Worm (Caenorhabditis elegans) whole organism, L1 larva: ENCODE data around the gene H43I07.4.

ENCODE experiments used
- C34B4.2 ChIP-seq: sonication (generic microtip); optimal IDR thresholded peaks from 2 replicates; lab custom pipeline; 2017; ENCODE audit warnings: mild to moderate bottlenecking, missing genetic modification characterization, missing compliant biosample characterization
- F16B12.6 ChIP-seq: fragments of 150-350 bp; optimal IDR thresholded peaks from 2 replicates; lab custom pipeline; 2014; ENCODE audit warnings: missing biosample characterization, missing genetic modification characterization
- aha-1 ChIP-seq: fragments of 150-350 bp; optimal IDR thresholded peaks from 2 replicates; lab custom pipeline; 2014; ENCODE audit warnings: missing biosample characterization, missing genetic modification characterization
- ama-1 ChIP-seq: fragments of 150-350 bp; optimal IDR thresholded peaks from 2 replicates; lab custom pipeline; 2014
- ceh-63 ChIP-seq: fragments of 200-800 bp; sonication (Bioruptor generic); optimal IDR thresholded peaks from 2 replicates; lab custom pipeline; 2018; ENCODE audit warnings: mild to moderate bottlenecking, missing genetic modification characterization, missing compliant biosample characterization
- ceh-82 ChIP-seq, 3 experiments: fragments of 150-350 bp in 1 of 3; sonication (generic microtip) in 2 of 3; optimal IDR thresholded peaks; 2 replicates each; lab custom pipeline; 2014 to 2017; ENCODE audit warnings: missing biosample characterization in 3 of 3, missing genetic modification characterization in 3 of 3
- ceh-88 ChIP-seq: fragments of 200-800 bp; sonication (Bioruptor generic); IDR thresholded peaks from 2 replicates; pipeline ENCODE4 v1.3.6; 2022; ENCODE audit warnings: missing genetic modification characterization, missing compliant biosample characterization
- dpl-1 ChIP-seq, 3 experiments: fragments of 150-350 bp in 2 of 3; sonication (generic microtip) in 1 of 3; optimal IDR thresholded peaks; 2 replicates each; lab custom pipeline; 2014 to 2017; ENCODE audit warnings: missing biosample characterization in 3 of 3, missing genetic modification characterization in 3 of 3, missing genetic modification reagents in 3 of 3
- efl-1 ChIP-seq, 4 experiments: fragments of 150-350 bp; optimal IDR thresholded peaks in 3 of 4; peaks in 1 of 4; 1 replicate in 1 of 4; 2 replicates in 3 of 4; lab custom pipeline; 2014; ENCODE audit warnings: missing biosample characterization in 2 of 4, missing genetic modification characterization in 2 of 4, missing genetic modification reagents in 2 of 4
- efl-3 ChIP-seq: fragments of 200-800 bp; sonication (Bioruptor generic); optimal IDR thresholded peaks from 2 replicates; lab custom pipeline; 2018; ENCODE audit warnings: mild to moderate bottlenecking, missing genetic modification characterization, missing compliant biosample characterization
- egl-13 ChIP-seq: sonication (generic microtip); optimal IDR thresholded peaks from 2 replicates; lab custom pipeline; 2016; ENCODE audit warnings: missing genotype, missing genetic modification reagents, missing genetic modification characterization, missing compliant biosample characterization
- elt-2 ChIP-seq: sonication (generic microtip); optimal IDR thresholded peaks from 2 replicates; lab custom pipeline; 2016; ENCODE audit warnings: missing genetic modification characterization, mild to moderate bottlenecking, inconsistent platforms, missing compliant biosample characterization, missing genetic modification reagents
- elt-3 ChIP-seq, 6 experiments: fragments of 150-350 bp in 1 of 6; sonication (generic microtip); optimal IDR thresholded peaks; 2 replicates each; lab custom pipeline; 2017 to 2018; ENCODE audit warnings: missing biosample characterization in 6 of 6, missing genetic modification characterization in 6 of 6, inconsistent platforms in 1 of 6
- ets-5 ChIP-seq: fragments of 200-800 bp; sonication (Bioruptor generic); IDR thresholded peaks from 2 replicates; pipeline ENCODE4 v1.3.6; 2022; ENCODE audit warnings: missing genetic modification characterization, missing compliant biosample characterization
- fos-1 ChIP-seq: fragments of 150-350 bp; optimal IDR thresholded peaks from 2 replicates; lab custom pipeline; 2014; ENCODE audit warnings: missing biosample characterization, missing genetic modification characterization
- hpl-2 ChIP-seq: fragments of 150-350 bp; optimal IDR thresholded peaks from 2 replicates; lab custom pipeline; 2014; ENCODE audit warnings: missing biosample characterization, missing genetic modification reagents, missing genetic modification characterization
- irx-1 ChIP-seq: sonication (generic microtip); optimal IDR thresholded peaks from 2 replicates; lab custom pipeline; 2016; ENCODE audit warnings: missing genetic modification characterization, missing compliant biosample characterization
- jun-1 ChIP-seq: fragments of 150-350 bp; optimal IDR thresholded peaks from 2 replicates; lab custom pipeline; 2014; ENCODE audit warnings: missing biosample characterization, missing genetic modification reagents, missing genetic modification characterization
- lin-39 ChIP-seq: fragments of 150-350 bp; optimal IDR thresholded peaks from 2 replicates; lab custom pipeline; 2014; ENCODE audit warnings: missing biosample characterization, missing genetic modification reagents, missing genetic modification characterization
- lir-3 ChIP-seq: sonication (generic microtip); optimal IDR thresholded peaks from 2 replicates; lab custom pipeline; 2016; ENCODE audit warnings: mild to moderate bottlenecking, missing genetic modification characterization, moderate library complexity, missing compliant biosample characterization; ENCODE audit not compliant: poor library complexity
- mdl-1 ChIP-seq, 2 experiments: fragments of 150-350 bp; optimal IDR thresholded peaks; 2 replicates each; lab custom pipeline; 2014 to 2017; ENCODE audit warnings: missing biosample characterization in 2 of 2, missing genetic modification characterization in 2 of 2, inconsistent platforms in 1 of 2
- mef-2 ChIP-seq: fragments of 150-350 bp; optimal IDR thresholded peaks from 2 replicates; lab custom pipeline; 2014; ENCODE audit warnings: missing biosample characterization, missing genetic modification characterization
- nhr-11 ChIP-seq: fragments of 150-350 bp; optimal IDR thresholded peaks from 2 replicates; lab custom pipeline; 2014; ENCODE audit warnings: missing biosample characterization, missing genetic modification characterization
- nhr-12 ChIP-seq: sonication (generic microtip); optimal IDR thresholded peaks from 2 replicates; lab custom pipeline; 2017; ENCODE audit warnings: missing biosample characterization, missing genetic modification characterization
- nhr-20 ChIP-seq: sonication (generic microtip); optimal IDR thresholded peaks from 2 replicates; lab custom pipeline; 2016; ENCODE audit warnings: mild to moderate bottlenecking, missing genetic modification characterization, missing compliant biosample characterization
- nhr-237 ChIP-seq: fragments of 150-350 bp; optimal IDR thresholded peaks from 2 replicates; lab custom pipeline; 2014; ENCODE audit warnings: missing biosample characterization, missing genetic modification characterization
- nhr-28 ChIP-seq: fragments of 150-350 bp; optimal IDR thresholded peaks from 2 replicates; lab custom pipeline; 2014; ENCODE audit warnings: missing biosample characterization, missing genetic modification characterization
- nhr-71 ChIP-seq: sonication (generic microtip); optimal IDR thresholded peaks from 2 replicates; lab custom pipeline; 2016; ENCODE audit warnings: mild to moderate bottlenecking, missing genetic modification characterization, moderate library complexity, missing compliant biosample characterization
- nhr-84 ChIP-seq: sonication (generic microtip); optimal IDR thresholded peaks from 2 replicates; lab custom pipeline; 2017; ENCODE audit warnings: missing biosample characterization, missing genetic modification characterization
- nhr-85 ChIP-seq: sonication (generic microtip); peaks from one replicate; lab custom pipeline; 2016; ENCODE audit warnings: missing genetic modification characterization, inconsistent platforms, missing compliant biosample characterization
- nhr-90 ChIP-seq: sonication (generic microtip); optimal IDR thresholded peaks from 2 replicates; lab custom pipeline; 2016; ENCODE audit warnings: mild to moderate bottlenecking, missing genetic modification characterization, missing compliant biosample characterization; ENCODE audit not compliant: poor library complexity
- pag-3 ChIP-seq: sonication (generic microtip); optimal IDR thresholded peaks from 2 replicates; lab custom pipeline; 2017; ENCODE audit warnings: missing genetic modification characterization, mild to moderate bottlenecking, missing compliant biosample characterization, antibody characterized with exemption, borderline replicate concordance; ENCODE audit not compliant: insufficient read depth
- sptf-1 ChIP-seq: fragments of 150-350 bp; optimal IDR thresholded peaks from 2 replicates; lab custom pipeline; 2014; ENCODE audit warnings: missing biosample characterization, missing genetic modification characterization
- sup-37 ChIP-seq: fragments of 200-800 bp; sonication (Bioruptor generic); optimal IDR thresholded peaks from 2 replicates; lab custom pipeline; 2018; ENCODE audit warnings: mild to moderate bottlenecking, missing genetic modification characterization, missing compliant biosample characterization
- swsn-7 ChIP-seq: sonication (generic microtip); optimal IDR thresholded peaks from 2 replicates; lab custom pipeline; 2016; ENCODE audit warnings: missing genetic modification characterization, missing compliant biosample characterization
- tlp-1 ChIP-seq: fragments of 150-350 bp; optimal IDR thresholded peaks from 2 replicates; lab custom pipeline; 2014; ENCODE audit warnings: missing biosample characterization, missing genetic modification characterization
- unc-30 ChIP-seq: sonication (generic microtip); optimal IDR thresholded peaks from 2 replicates; lab custom pipeline; 2017; ENCODE audit warnings: missing biosample characterization, missing genetic modification characterization
- unc-62 ChIP-seq: fragments of 150-350 bp; optimal IDR thresholded peaks from 2 replicates; lab custom pipeline; 2014; ENCODE audit warnings: missing biosample characterization, missing genetic modification reagents, missing genetic modification characterization
- vab-15 ChIP-seq: sonication (generic microtip); optimal IDR thresholded peaks from 2 replicates; lab custom pipeline; 2017; ENCODE audit warnings: missing genotype, mild to moderate bottlenecking, missing genetic modification characterization, missing compliant biosample characterization
- zag-1 ChIP-seq: fragments of 150-350 bp; optimal IDR thresholded peaks from 2 replicates; lab custom pipeline; 2014; ENCODE audit warnings: missing biosample characterization, missing genetic modification characterization
- zip-4 ChIP-seq: fragments of 200-800 bp; sonication (Bioruptor generic); optimal IDR thresholded peaks from 2 replicates; lab custom pipeline; 2018; ENCODE audit warnings: mild to moderate bottlenecking, missing genetic modification characterization, moderate library complexity, missing compliant biosample characterization
- ztf-11 ChIP-seq, 2 experiments: sonication (generic microtip); optimal IDR thresholded peaks; 2 replicates each; lab custom pipeline; 2016 to 2017; ENCODE audit warnings: missing genetic modification characterization in 2 of 2, missing biosample characterization in 1 of 2, missing compliant biosample characterization in 1 of 2

H43I07.4 gene

DNA sequence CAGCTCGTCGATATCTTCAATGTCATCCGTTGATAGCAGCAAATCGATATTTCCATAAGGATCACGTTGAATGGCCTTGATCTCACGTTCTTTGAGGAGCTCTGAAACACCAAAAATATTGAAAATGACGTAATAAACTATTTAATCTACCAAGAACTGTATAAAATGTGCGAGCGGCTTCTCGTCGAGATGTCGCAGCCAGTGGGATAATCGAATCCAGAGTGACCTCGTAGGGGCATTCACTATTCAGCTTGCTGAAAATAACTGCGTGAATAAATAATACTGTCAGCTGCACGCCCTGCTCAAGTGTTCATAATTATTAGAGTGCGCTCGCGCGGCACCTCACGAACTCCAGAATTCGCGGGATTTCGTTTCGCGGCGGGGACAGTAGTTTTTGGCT lies 45.8 kb upstream of the H43I07.4 start, which contains the start of gene Y45G5AM.7:
TSS of gene Y45G5AM.7 (minus strand) at position 101 of the 400 bp plus-strand sequence.
- no peak for TF ChIP-seq mef-2 (tag; lab: Kevin White, UChicago)
- TF ChIP-seq efl-1 (optimal IDR thresholded peaks at IDR 0.05; lab: Kevin White, UChicago), result no peak
- TF ChIP-seq efl-1 (GFP tag; optimal IDR thresholded peaks at IDR 0.05 in 1 of 2; lab: Kevin White, UChicago), result peak in 1 of 2 experiments; percentile 68

DNA sequence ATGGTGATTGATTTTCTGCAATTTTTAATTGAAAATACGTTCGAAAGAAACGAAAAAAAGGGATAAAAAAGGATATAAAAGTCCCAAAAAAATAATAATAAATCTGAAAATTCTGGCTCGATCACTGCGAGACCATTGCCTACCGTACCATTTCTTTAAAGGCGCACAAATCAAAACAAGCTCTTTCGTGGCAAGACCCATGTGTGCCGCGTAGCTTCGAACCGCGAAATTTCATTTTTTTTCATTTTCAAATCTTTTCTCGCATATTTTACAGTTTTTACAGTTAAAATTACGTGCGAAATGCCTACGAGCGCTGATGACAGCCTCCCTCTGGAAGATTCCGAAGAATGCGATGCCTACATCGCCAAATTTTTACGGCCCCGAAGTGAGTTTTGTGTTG lies 40.3 kb upstream of the H43I07.4 start, which contains the start of the genes coh-4 and pid-5:
TSS of gene coh-4 (minus strand) at position 17 of the 400 bp plus-strand sequence.
TSS of gene pid-5 (plus strand) at position 259 of the 400 bp plus-strand sequence.
- TF ChIP-seq aha-1, result no peak
- TF ChIP-seq vab-15 (tag; lab: Kevin White, UChicago), result no peak
- no peak for TF ChIP-seq efl-3 (GFP tag; lab: Kevin White, UChicago)
- no peak for TF ChIP-seq ztf-11 (tag; optimal IDR thresholded peaks at IDR 0.05; lab: Kevin White, UChicago)
- no peak for TF ChIP-seq zip-4 (GFP tag; lab: Kevin White, UChicago)
- TF ChIP-seq nhr-11 (tag; lab: Kevin White, UChicago), result no peak
- TF ChIP-seq dpl-1 (GFP tag; optimal IDR thresholded peaks at IDR 0.05; lab: Kevin White, UChicago), result no peak
- TF ChIP-seq ets-5, result no peak
- TF ChIP-seq efl-1 (optimal IDR thresholded peaks at IDR 0.05; lab: Kevin White, UChicago), result no peak
- no peak for TF ChIP-seq efl-1 (GFP tag; optimal IDR thresholded peaks at IDR 0.05 in 1 of 2; lab: Kevin White, UChicago)
- no peak for TF ChIP-seq elt-2 (tag; lab: Kevin White, UChicago)
- no peak for TF ChIP-seq jun-1 (tag; lab: Kevin White, UChicago)
- TF ChIP-seq egl-13 (tag; lab: Kevin White, UChicago), result no peak
- TF ChIP-seq nhr-237 (tag; lab: Kevin White, UChicago), result no peak
- no peak for TF ChIP-seq swsn-7
- no peak for TF ChIP-seq unc-30 (tag; lab: Kevin White, UChicago)
- TF ChIP-seq nhr-71, result no peak
- no peak for TF ChIP-seq nhr-28

- TF ChIP-seq ama-1 (lab: Kevin White, UChicago) (no peak), egl-13 (tag; lab: Kevin White, UChicago) (no peak), lir-3 (no peak), swsn-7 (no peak), ceh-88 (GFP tag; lab: Robert Waterston, UW) (no peak), C34B4.2 (tag; lab: Kevin White, UChicago) (no peak), zag-1 (tag; lab: Kevin White, UChicago) (no peak), mdl-1 (tag; optimal IDR thresholded peaks at IDR 0.05; lab: Kevin White, UChicago) (no peak), irx-1 (tag; lab: Kevin White, UChicago) (no peak), F16B12.6 (tag; lab: Kevin White, UChicago) (no peak), pag-3 (tag; lab: Kevin White, UChicago) (no peak), nhr-84 (tag; lab: Kevin White, UChicago) (no peak), sptf-1 (tag; lab: Kevin White, UChicago) (no peak), aha-1 (no peak), nhr-85 (tag; lab: Kevin White, UChicago) (no peak), ceh-82 (tag; optimal IDR thresholded peaks at IDR 0.05; lab: Kevin White, UChicago) (no peak), vab-15 (tag; lab: Kevin White, UChicago) (no peak), nhr-12 (tag; lab: Kevin White, UChicago) (no peak), nhr-90 (no peak), fos-1 (tag; lab: Kevin White, UChicago) (no peak)
These were observed 34.7 kb upstream of the H43I07.4 start for ce11 chrV:4181272-4181671.

DNA sequence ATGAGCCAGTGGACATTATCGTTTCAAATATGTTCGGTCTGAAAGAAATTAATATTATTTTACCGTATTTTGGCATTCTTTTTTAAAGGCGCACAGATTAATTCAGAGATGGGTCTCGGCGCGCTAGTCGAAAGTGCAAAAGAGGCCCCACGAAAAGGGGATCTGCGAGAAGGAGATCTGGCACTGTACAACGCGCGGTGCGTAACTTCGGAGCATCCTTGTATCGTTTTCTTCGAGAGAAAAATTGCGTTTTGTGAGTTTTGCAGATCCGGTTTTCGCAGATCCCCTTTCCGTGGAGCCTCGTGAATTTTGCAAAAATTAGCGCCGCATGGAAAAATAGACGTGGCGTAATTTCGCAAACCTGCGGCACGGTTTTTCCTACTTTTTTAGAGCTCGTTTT lies 34.2 kb upstream of the H43I07.4 start:
- TF ChIP-seq hpl-2 (GFP tag; lab: Kevin White, UChicago) (no peak), ceh-63 (GFP tag; lab: Kevin White, UChicago) (no peak), sup-37 (GFP tag; lab: Kevin White, UChicago) (no peak), tlp-1 (tag; lab: Kevin White, UChicago) (no peak), dpl-1 (GFP tag; optimal IDR thresholded peaks at IDR 0.05; lab: Kevin White, UChicago) (no peak), mdl-1 (tag; optimal IDR thresholded peaks at IDR 0.05; lab: Kevin White, UChicago) (no peak), swsn-7 (no peak), elt-3 (tag; optimal IDR thresholded peaks at IDR 0.05; lab: Kevin White, UChicago) (no peak), unc-62 (GFP tag; lab: Kevin White, UChicago) (no peak), nhr-20 (tag; lab: Kevin White, UChicago) (no peak), nhr-11 (tag; lab: Kevin White, UChicago) (no peak), C34B4.2 (tag; lab: Kevin White, UChicago) (no peak), lin-39 (tag; lab: Kevin White, UChicago) (no peak), nhr-12 (tag; lab: Kevin White, UChicago) (no peak)
